Fruit fly (Drosophila melanogaster) whole organism, prepupa: ENCODE results near the gene mAChR-B.

ENCODE experiments used
- CG10631 ChIP-seq: fragments of 200-800 bp; sonication (Bioruptor generic); optimal IDR thresholded peaks from 2 replicates; lab custom pipeline; 2016; ENCODE audit warnings: missing biosample characterization, missing genetic modification characterization
- CG11762 ChIP-seq: fragments of 200-800 bp; sonication (Bioruptor generic); optimal IDR thresholded peaks from 3 replicates; lab custom pipeline; 2016; ENCODE audit warnings: missing biosample characterization, missing genetic modification characterization; ENCODE audit not compliant: insufficient read depth
- CG16779 ChIP-seq: fragments of 200-800 bp; sonication (Bioruptor generic); optimal IDR thresholded peaks from 3 replicates; lab custom pipeline; 2017; ENCODE audit warnings: missing biosample characterization, mild to moderate bottlenecking, missing genetic modification characterization
- CG31627 ChIP-seq: fragments of 200-800 bp; sonication (Bioruptor generic); optimal IDR thresholded peaks from 3 replicates; lab custom pipeline; 2016; ENCODE audit warnings: missing biosample characterization, missing genetic modification characterization
- CG4318 ChIP-seq: fragments of 200-800 bp; sonication (Bioruptor generic); optimal IDR thresholded peaks from 3 replicates; lab custom pipeline; 2017; ENCODE audit warnings: missing biosample characterization, mild to moderate bottlenecking, missing genetic modification characterization
- CG6163 ChIP-seq: fragments of 200-800 bp; sonication (Bioruptor generic); IDR thresholded peaks from 3 replicates; pipeline ENCODE4 v1.3.6; 2022; ENCODE audit warnings: missing biosample characterization, missing genetic modification characterization
- Ets96B ChIP-seq: fragments of 200-800 bp; optimal IDR thresholded peaks from 2 replicates; lab custom pipeline; 2019; ENCODE audit warnings: missing biosample characterization, mild to moderate bottlenecking, missing genetic modification characterization, moderate library complexity
- Gug ChIP-seq: fragments of 200-800 bp; sonication (Bioruptor generic); IDR thresholded peaks from 2 replicates; pipeline ENCODE4 v1.3.6; 2022; ENCODE audit warnings: missing biosample characterization, missing genetic modification characterization
- Sox102F ChIP-seq: fragments of 200-800 bp; sonication (Bioruptor generic); optimal IDR thresholded peaks from 2 replicates; lab custom pipeline; 2016; ENCODE audit warnings: missing biosample characterization, mild to moderate bottlenecking, missing genetic modification characterization
- Sox14 ChIP-seq: fragments of 200-800 bp; sonication (Bioruptor generic); optimal IDR thresholded peaks from 3 replicates; lab custom pipeline; 2016; ENCODE audit warnings: missing biosample characterization, missing genetic modification characterization
- achi ChIP-seq: fragments of 200-800 bp; sonication (Bioruptor generic); optimal IDR thresholded peaks from 3 replicates; lab custom pipeline; 2016; ENCODE audit warnings: missing biosample characterization, missing genetic modification characterization
- ss ChIP-seq, 2 experiments: fragments of 200-800 bp; sonication (Bioruptor generic); optimal IDR thresholded peaks; 2 replicates in 1 of 2; 3 replicates in 1 of 2; lab custom pipeline; 2017 to 2018; ENCODE audit warnings: mild to moderate bottlenecking in 2 of 2, missing biosample characterization in 2 of 2, missing genetic modification characterization in 2 of 2, moderate library complexity in 1 of 2

- TF ChIP-seq CG6163 (no peak), ss (GFP tag; optimal IDR thresholded peaks at IDR 0.05; lab: Kevin White, UChicago) (no peak), achi (GFP tag; lab: Kevin White, UChicago) (no peak), Ets96B (tag; lab: Kevin White, UChicago) (peak; percentile 33), CG11762 (GFP tag; lab: Kevin White, UChicago) (no peak), CG4318 (GFP tag; lab: Kevin White, UChicago) (no peak), CG31627 (GFP tag; lab: Kevin White, UChicago) (peak; percentile 36), CG10631 (GFP tag; lab: Kevin White, UChicago) (no peak), CG16779 (tag; lab: Kevin White, UChicago) (no peak), Sox102F (GFP tag; lab: Kevin White, UChicago) (peak; percentile 21), Sox14 (GFP tag; lab: Kevin White, UChicago) (no peak), Gug (GFP tag; lab: Robert Waterston, UW) (no peak)
Observed at dm6 chr3R:8132398-8132797, 73.3 kb downstream of the mAChR-B start.
